Fruit fly (Drosophila melanogaster): ENCODE results near the gene Uros1.

The Uros1 gene

DNA sequence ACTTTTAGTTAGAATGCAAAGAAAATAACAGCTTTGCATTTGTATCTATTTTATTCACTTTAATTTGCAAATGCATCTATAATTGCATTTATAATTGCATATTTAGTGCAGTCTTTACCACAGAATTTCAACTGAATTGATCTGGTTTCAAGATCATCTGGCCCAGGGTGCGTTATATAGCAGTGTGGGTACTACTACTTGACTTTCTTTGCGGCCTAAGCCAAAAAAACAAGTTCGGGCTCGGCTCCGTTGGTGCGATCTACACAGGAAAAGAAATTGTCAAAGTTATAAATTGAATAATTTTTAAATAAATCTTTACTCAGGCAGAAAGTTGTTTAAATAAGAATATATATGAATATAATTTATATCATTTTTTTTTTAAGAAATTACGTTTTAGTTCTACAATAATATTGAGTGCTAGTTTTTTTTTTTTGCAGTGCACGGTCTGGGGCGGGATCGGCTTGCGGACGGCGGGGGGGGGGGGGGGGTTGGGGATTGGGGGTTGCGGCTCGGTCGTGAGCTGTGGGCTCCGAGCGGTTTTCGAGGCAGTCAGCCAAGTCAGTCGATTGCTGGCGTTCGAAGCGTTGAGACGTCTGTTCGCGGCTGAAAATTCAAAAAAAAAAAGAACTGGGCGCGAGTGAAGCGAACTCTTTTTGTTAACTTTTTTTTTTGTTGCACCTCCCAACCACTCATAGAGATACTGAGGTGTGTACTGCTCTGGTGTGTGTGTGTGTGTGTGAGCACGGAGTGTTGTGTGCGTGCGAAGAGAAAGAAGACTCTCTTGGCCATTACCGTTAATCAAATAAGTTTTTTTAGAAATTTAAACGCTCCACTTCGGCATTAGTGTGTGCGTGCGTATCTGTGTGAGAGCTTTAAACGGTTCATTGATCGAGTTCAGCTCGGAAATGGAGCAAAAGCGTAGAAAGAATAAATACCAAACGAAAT lies 36.2 kb downstream of the Uros1 start (continued):
- TF ChIP-seq CG17385 (GFP tag; optimal IDR thresholded peaks at IDR 0.05) = peak; percentile 81
- no peak for TF ChIP-seq Mad (GFP tag; optimal IDR thresholded peaks at IDR 0.05)
- peak; percentile 44 for TF ChIP-seq CG18011 (GFP tag; optimal IDR thresholded peaks at IDR 0.05)
- TF ChIP-seq CG32767 (GFP tag; IDR thresholded peaks at IDR 0.05) = peak; percentile 74
- peak; percentile 75 for TF ChIP-seq CG11247 (GFP tag; IDR thresholded peaks at IDR 0.05)
- peak in 1 of 3 experiments; percentile 37 for TF ChIP-seq Stat92E (GFP tag; optimal IDR thresholded peaks at IDR 0.05)
- no peak for TF ChIP-seq ash1 (GFP tag; optimal IDR thresholded peaks at IDR 0.05)
- peak; percentile 86 for TF ChIP-seq unpg (GFP tag; optimal IDR thresholded peaks at IDR 0.05)
- peak; percentile 84 for TF ChIP-seq CG7556 (GFP tag; optimal IDR thresholded peaks at IDR 0.05)
- TF ChIP-seq CG4820 (GFP tag; optimal IDR thresholded peaks at IDR 0.05) = peak; percentile 63
- peak; percentile 48; the same call in 1 of the 2 replicates for TF ChIP-seq wdn (GFP tag; IDR thresholded peaks at IDR 0.05)
- TF ChIP-seq jing (GFP tag; optimal IDR thresholded peaks at IDR 0.05) = no peak
- no peak for TF ChIP-seq Dfd (GFP tag; optimal IDR thresholded peaks at IDR 0.05)
- TF ChIP-seq gro (GFP tag; optimal IDR thresholded peaks at IDR 0.05) = no peak
- peak; percentile 48 for TF ChIP-seq Atf-2 (GFP tag; optimal IDR thresholded peaks at IDR 0.05)
- peak; percentile 89 for TF ChIP-seq vvl (GFP tag; IDR thresholded peaks at IDR 0.05)
- no peak for TF ChIP-seq hth (optimal IDR thresholded peaks at IDR 0.05)
- TF ChIP-seq bigmax (GFP tag; optimal IDR thresholded peaks at IDR 0.05) = no peak
- TF ChIP-seq CG9437 (GFP tag; optimal IDR thresholded peaks at IDR 0.05) = peak; percentile 61
- no peak for TF ChIP-seq tup (GFP tag; optimal IDR thresholded peaks at IDR 0.05)
- TF ChIP-seq Lpt (GFP tag; optimal IDR thresholded peaks at IDR 0.05) = no peak
- peak; percentile 82 for TF ChIP-seq CG6689 (GFP tag; IDR thresholded peaks at IDR 0.05)
- TF ChIP-seq Fer2 (tag; optimal IDR thresholded peaks at IDR 0.05) = peak; percentile 67
- TF ChIP-seq Hr51 (GFP tag; optimal IDR thresholded peaks at IDR 0.05) = peak in 1 of 2 experiments; percentile 83
- TF ChIP-seq nerfin-2 (GFP tag; IDR thresholded peaks at IDR 0.05; ENCODE audit: partially characterized antibody) = no peak
- TF ChIP-seq CG4328 (GFP tag; optimal IDR thresholded peaks at IDR 0.05) = peak; percentile 79
- TF ChIP-seq sqz (GFP tag; optimal IDR thresholded peaks at IDR 0.05) = peak; percentile 95
- TF ChIP-seq Eip74EF (GFP tag; optimal IDR thresholded peaks at IDR 0.05) = peak in 1 of 2 experiments; percentile 82
- 0 out of 2 replicates have a peak, but pooled peaks have one; percentile 43 for TF ChIP-seq CG10321 (GFP tag; IDR thresholded peaks at IDR 0.05)
- no peak for TF ChIP-seq ems (GFP tag; optimal IDR thresholded peaks at IDR 0.05)
- TF ChIP-seq Xrp1 (GFP tag; IDR thresholded peaks at IDR 0.05) = peak; percentile 88
- TF ChIP-seq B-H2 (GFP tag; optimal IDR thresholded peaks at IDR 0.05) = peak; percentile 65
- TF ChIP-seq CG15514 (GFP tag; optimal IDR thresholded peaks at IDR 0.05) = peak; percentile 71
- TF ChIP-seq mirr (GFP tag; optimal IDR thresholded peaks at IDR 0.05) = no peak
- TF ChIP-seq Xbp1 (GFP tag; optimal IDR thresholded peaks at IDR 0.05) = peak; percentile 62
- peak; percentile 77 for TF ChIP-seq CG6813 (GFP tag; optimal IDR thresholded peaks at IDR 0.05)
- peak; percentile 83 for TF ChIP-seq so (GFP tag; IDR thresholded peaks at IDR 0.05)
- peak; percentile 92 for TF ChIP-seq CG13424 (tag; optimal IDR thresholded peaks at IDR 0.05)
- peak; percentile 20 for TF ChIP-seq Camta (GFP tag; optimal IDR thresholded peaks at IDR 0.05)
- peak; percentile 88 for TF ChIP-seq CG14014 (GFP tag; IDR thresholded peaks at IDR 0.05)
- TF ChIP-seq CG10979 (tag; optimal IDR thresholded peaks at IDR 0.05) = peak; percentile 87
- TF ChIP-seq B-H1 (GFP tag; IDR thresholded peaks at IDR 0.05) = peak; percentile 65
- TF ChIP-seq Dbx (GFP tag; IDR thresholded peaks at IDR 0.05) = peak; percentile 84
- TF ChIP-seq scrt (GFP tag; optimal IDR thresholded peaks at IDR 0.05) = peak; percentile 80
- TF ChIP-seq Dek (tag; optimal IDR thresholded peaks at IDR 0.05) = peak; percentile 80
- peak; percentile 80 for TF ChIP-seq Sox100B (GFP tag; optimal IDR thresholded peaks at IDR 0.05)
- peak; percentile 61 for TF ChIP-seq CG14441 (GFP tag; IDR thresholded peaks at IDR 0.05)

Data from whole organism, embryonic.